Fruit fly (Drosophila melanogaster) whole organism, embryonic: ENCODE results near the gene scrib.

ENCODE experiments used
- Atf-2 ChIP-seq: fragments of 200-800 bp; sonication (Bioruptor generic); optimal IDR thresholded peaks from 2 replicates; lab custom pipeline; 2016; ENCODE audit warnings: missing biosample characterization, missing genetic modification characterization
- Bdp1 ChIP-seq: fragments of 200-800 bp; sonication (Bioruptor generic); optimal IDR thresholded peaks from 3 replicates; lab custom pipeline; 2016; ENCODE audit warnings: missing biosample characterization, missing genetic modification characterization
- CG10654 ChIP-seq: fragments of 200-800 bp; sonication (Bioruptor generic); optimal IDR thresholded peaks from 2 replicates; lab custom pipeline; 2016; ENCODE audit warnings: missing biosample characterization, missing genetic modification characterization
- CG11247 ChIP-seq: fragments of 200-800 bp; sonication (Bioruptor generic); IDR thresholded peaks from 2 replicates; pipeline ENCODE4 v1.3.6; 2022; ENCODE audit warnings: missing biosample characterization, missing genetic modification characterization
- CG11398 ChIP-seq: fragments of 200-800 bp; sonication (Bioruptor generic); optimal IDR thresholded peaks from 2 replicates; lab custom pipeline; 2016; ENCODE audit warnings: missing biosample characterization, missing genetic modification characterization
- CG12659 ChIP-seq: fragments of 200-800 bp; sonication (Bioruptor generic); optimal IDR thresholded peaks from 3 replicates; lab custom pipeline; 2017; ENCODE audit warnings: mild to moderate bottlenecking, missing biosample characterization, missing genetic modification reagents, missing genetic modification characterization
- CG15601 ChIP-seq: fragments of 200-800 bp; sonication (Bioruptor generic); optimal IDR thresholded peaks from 3 replicates; lab custom pipeline; 2019; ENCODE audit warnings: missing biosample characterization, mild to moderate bottlenecking, missing genetic modification characterization, moderate library complexity
- CG17802 ChIP-seq: fragments of 200-800 bp; sonication (Bioruptor generic); optimal IDR thresholded peaks from 2 replicates; lab custom pipeline; 2018; ENCODE audit warnings: missing biosample characterization, mild to moderate bottlenecking, missing genetic modification characterization, moderate library complexity
- CG4730 ChIP-seq: fragments of 200-800 bp; sonication (Bioruptor generic); IDR thresholded peaks from 2 replicates; pipeline ENCODE4 v1.3.6; 2022; ENCODE audit warnings: missing biosample characterization, missing genetic modification characterization
- CG5180 ChIP-seq: fragments of 200-800 bp; sonication (Bioruptor generic); optimal IDR thresholded peaks from 3 replicates; lab custom pipeline; 2017; ENCODE audit warnings: missing biosample characterization, missing genetic modification characterization, mild to moderate bottlenecking, moderate library complexity, missing genetic modification reagents
- CG6254 ChIP-seq: fragments of 200-800 bp; sonication (Bioruptor generic); optimal IDR thresholded peaks from 3 replicates; lab custom pipeline; 2017; ENCODE audit warnings: mild to moderate bottlenecking, missing biosample characterization, missing genetic modification reagents, missing genetic modification characterization
- CG7987 ChIP-seq: fragments of 200-800 bp; sonication (Bioruptor generic); optimal IDR thresholded peaks from 2 replicates; lab custom pipeline; 2018; ENCODE audit warnings: missing biosample characterization, mild to moderate bottlenecking, missing genetic modification characterization, moderate library complexity
- CG9437 ChIP-seq: fragments of 200-800 bp; sonication (Bioruptor generic); optimal IDR thresholded peaks from 2 replicates; lab custom pipeline; 2018; ENCODE audit warnings: missing biosample characterization, mild to moderate bottlenecking, missing genetic modification characterization
- CG9609 ChIP-seq: fragments of 200-800 bp; sonication (Bioruptor generic); optimal IDR thresholded peaks from 3 replicates; lab custom pipeline; 2016; ENCODE audit warnings: missing biosample characterization, missing genetic modification characterization
- CG9797 ChIP-seq: fragments of 200-800 bp; sonication (Bioruptor generic); optimal IDR thresholded peaks from 3 replicates; lab custom pipeline; 2018; ENCODE audit warnings: missing biosample characterization, mild to moderate bottlenecking, missing genetic modification characterization
- Dll ChIP-seq: fragments of 200-800 bp; sonication (Bioruptor generic); IDR thresholded peaks from 4 replicates; pipeline ENCODE4 v1.3.6; 2022; ENCODE audit warnings: missing biosample characterization, missing genetic modification characterization; ENCODE audit not compliant: partially characterized antibody
- Doc3 ChIP-seq: fragments of 200-800 bp; sonication (Bioruptor generic); IDR thresholded peaks from 3 replicates; pipeline ENCODE4 v1.3.6; 2022; ENCODE audit warnings: missing biosample characterization, missing genetic modification characterization; ENCODE audit not compliant: partially characterized antibody
- Elba2 ChIP-seq: fragments of 200-800 bp; sonication (Bioruptor generic); optimal IDR thresholded peaks from 3 replicates; lab custom pipeline; 2016; ENCODE audit warnings: missing biosample characterization, missing genetic modification characterization
- Ets97D ChIP-seq: fragments of 200-800 bp; sonication (Bioruptor generic); optimal IDR thresholded peaks from 3 replicates; lab custom pipeline; 2016; ENCODE audit warnings: missing biosample characterization, missing genetic modification characterization
- HLH3B ChIP-seq: fragments of 200-800 bp; sonication (Bioruptor generic); IDR thresholded peaks from 2 replicates; pipeline ENCODE4 v1.3.6; 2022; ENCODE audit warnings: missing biosample characterization, missing genetic modification characterization
- HLH54F ChIP-seq: fragments of 200-800 bp; sonication (Bioruptor generic); optimal IDR thresholded peaks from 3 replicates; lab custom pipeline; 2016; ENCODE audit warnings: missing biosample characterization, missing genetic modification characterization
- Hey ChIP-seq: fragments of 200-800 bp; sonication (Bioruptor generic); optimal IDR thresholded peaks from 3 replicates; lab custom pipeline; 2018; ENCODE audit warnings: missing biosample characterization, mild to moderate bottlenecking, missing genetic modification characterization
- Hr51 ChIP-seq, 2 experiments: fragments of 200-800 bp; sonication (Bioruptor generic); optimal IDR thresholded peaks; 2 replicates in 1 of 2; 3 replicates in 1 of 2; lab custom pipeline; 2016 to 2018; ENCODE audit warnings: missing biosample characterization in 2 of 2, missing genetic modification characterization in 2 of 2, mild to moderate bottlenecking in 1 of 2, moderate library complexity in 1 of 2
- Lpt ChIP-seq: fragments of >200 bp; optimal IDR thresholded peaks from 2 replicates; lab custom pipeline; 2018; ENCODE audit warnings: missing biosample characterization, missing genetic modification characterization
- Oli ChIP-seq: fragments of 200-800 bp; sonication (Bioruptor generic); optimal IDR thresholded peaks from 2 replicates; lab custom pipeline; 2018; ENCODE audit warnings: missing biosample characterization, mild to moderate bottlenecking, missing genetic modification characterization, moderate library complexity
- Opbp ChIP-seq: fragments of 200-800 bp; sonication (Bioruptor generic); IDR thresholded peaks from 3 replicates; pipeline ENCODE4 v1.3.6; 2022; ENCODE audit warnings: missing biosample characterization, missing genetic modification characterization; ENCODE audit not compliant: partially characterized antibody
- Pdp1 ChIP-seq, 2 experiments: fragments of 200-800 bp; sonication (Bioruptor generic); optimal IDR thresholded peaks; 3 replicates each; lab custom pipeline; 2016; ENCODE audit warnings: missing biosample characterization in 2 of 2, missing genetic modification characterization in 2 of 2, mild to moderate bottlenecking in 1 of 2, moderate library complexity in 1 of 2
- ab ChIP-seq: fragments of 200-800 bp; sonication (Bioruptor generic); optimal IDR thresholded peaks from 2 replicates; lab custom pipeline; 2016; ENCODE audit warnings: missing biosample characterization, missing genetic modification characterization
- ara ChIP-seq: fragments of 200-800 bp; sonication (Bioruptor generic); IDR thresholded peaks from 2 replicates; pipeline ENCODE4 v1.3.6; 2022; ENCODE audit warnings: missing biosample characterization, missing genetic modification characterization
- dan ChIP-seq: fragments of 200-800 bp; sonication (Bioruptor generic); IDR thresholded peaks from 2 replicates; pipeline ENCODE4 v1.3.6; 2022; ENCODE audit warnings: missing biosample characterization, missing genetic modification characterization
- dati ChIP-seq: fragments of 200-800 bp; sonication (Bioruptor generic); IDR thresholded peaks from 2 replicates; pipeline ENCODE4 v1.3.6; 2022; ENCODE audit warnings: missing biosample characterization, missing genetic modification characterization
- dmrt99B ChIP-seq: fragments of 200-800 bp; sonication (Bioruptor generic); optimal IDR thresholded peaks from 2 replicates; lab custom pipeline; 2018; ENCODE audit warnings: missing biosample characterization, mild to moderate bottlenecking, missing genetic modification characterization, moderate library complexity
- ems ChIP-seq: fragments of 200-800 bp; sonication (Bioruptor generic); optimal IDR thresholded peaks from 3 replicates; lab custom pipeline; 2016; ENCODE audit warnings: missing biosample characterization, missing genetic modification characterization
- ewg ChIP-seq: fragments of 200-800 bp; sonication (Bioruptor generic); optimal IDR thresholded peaks from 3 replicates; lab custom pipeline; 2017; ENCODE audit warnings: mild to moderate bottlenecking, missing biosample characterization, missing genetic modification reagents, missing genetic modification characterization
- gfzf ChIP-seq: fragments of 200-800 bp; sonication (Bioruptor generic); optimal IDR thresholded peaks from 2 replicates; lab custom pipeline; 2016; ENCODE audit warnings: missing biosample characterization, mild to moderate bottlenecking, missing genetic modification characterization, moderate library complexity
- hb ChIP-seq: fragments of 200-800 bp; sonication (Bioruptor generic); IDR thresholded peaks from 3 replicates; pipeline ENCODE4 v1.3.6; 2022; ENCODE audit warnings: missing biosample characterization, missing genetic modification characterization; ENCODE audit not compliant: partially characterized antibody
- jing ChIP-seq: fragments of 200-800 bp; sonication (Bioruptor generic); optimal IDR thresholded peaks from 2 replicates; lab custom pipeline; 2018; ENCODE audit warnings: missing biosample characterization, mild to moderate bottlenecking, missing genetic modification characterization
- kah ChIP-seq: fragments of 200-800 bp; sonication (Bioruptor generic); optimal IDR thresholded peaks from 2 replicates; lab custom pipeline; 2018; ENCODE audit warnings: missing biosample characterization, mild to moderate bottlenecking, missing genetic modification characterization
- nau ChIP-seq: fragments of 200-800 bp; sonication (Bioruptor generic); optimal IDR thresholded peaks from 3 replicates; lab custom pipeline; 2017; ENCODE audit warnings: missing biosample characterization, mild to moderate bottlenecking, missing genetic modification characterization, missing genetic modification reagents
- otp ChIP-seq: fragments of 200-800 bp; sonication (Bioruptor generic); IDR thresholded peaks from 3 replicates; pipeline ENCODE4, ENCODE4 v1.3.6; 2022; ENCODE audit warnings: missing biosample characterization, missing genetic modification characterization
- pho ChIP-seq: fragments of 200-800 bp; sonication (Bioruptor generic); optimal IDR thresholded peaks from 2 replicates; lab custom pipeline; 2016; ENCODE audit warnings: missing biosample characterization, missing genetic modification characterization
- repo ChIP-seq: fragments of 200-800 bp; sonication (Bioruptor generic); optimal IDR thresholded peaks from 2 replicates; lab custom pipeline; 2016; ENCODE audit warnings: missing biosample characterization, missing genetic modification characterization
- rib ChIP-seq: fragments of 200-800 bp; sonication (Bioruptor generic); IDR thresholded peaks from 2 replicates; pipeline ENCODE4 v1.3.6; 2022; ENCODE audit warnings: missing biosample characterization, missing genetic modification characterization
- row ChIP-seq: fragments of 200-800 bp; sonication (Bioruptor generic); IDR thresholded peaks from 3 replicates; pipeline ENCODE4 v1.3.6; 2022; ENCODE audit warnings: missing biosample characterization, missing genetic modification characterization
- ssp ChIP-seq: fragments of 200-800 bp; sonication (Bioruptor generic); IDR thresholded peaks from 2 replicates; pipeline ENCODE4 v1.3.6; 2022; ENCODE audit warnings: missing biosample characterization, missing genetic modification characterization
- sug ChIP-seq: fragments of 200-800 bp; optimal IDR thresholded peaks from 2 replicates; lab custom pipeline; 2019; ENCODE audit warnings: missing biosample characterization, mild to moderate bottlenecking, missing genetic modification characterization, moderate library complexity
- trh ChIP-seq: fragments of 200-800 bp; sonication (Bioruptor generic); optimal IDR thresholded peaks from 2 replicates; lab custom pipeline; 2016; ENCODE audit warnings: missing biosample characterization, missing genetic modification characterization
- vvl ChIP-seq: fragments of 200-800 bp; sonication (Bioruptor generic); IDR thresholded peaks from 2 replicates; pipeline ENCODE4 v1.3.6; 2022; ENCODE audit warnings: missing biosample characterization, missing genetic modification characterization
- zen2 ChIP-seq: fragments of 200-800 bp; sonication (Bioruptor generic); IDR thresholded peaks from 3 replicates; pipeline ENCODE4 v1.3.6; 2022; ENCODE audit warnings: missing biosample characterization, missing genetic modification characterization; ENCODE audit not compliant: partially characterized antibody

The scrib gene

dm6 chr3R:26557532-26558244 is 21.5 kb downstream of the scrib start (continued):
- TF ChIP-seq CG11247 (GFP tag; lab: Robert Waterston, UW) = peak; percentile 72
- no peak for TF ChIP-seq CG6254 (GFP tag; lab: Kevin White, UChicago)
- no peak for TF ChIP-seq gfzf (GFP tag; lab: Kevin White, UChicago)
- TF ChIP-seq Ets97D (GFP tag; lab: Kevin White, UChicago) = no peak
- TF ChIP-seq CG10654 (GFP tag; lab: Kevin White, UChicago) = peak; percentile 49
- peak; percentile 60 for TF ChIP-seq CG9437 (GFP tag; lab: Kevin White, UChicago)
- TF ChIP-seq dan (GFP tag; lab: Robert Waterston, UW) = no peak
- TF ChIP-seq Elba2 (GFP tag; lab: Kevin White, UChicago) = no peak
- TF ChIP-seq Hr51 (GFP tag; optimal IDR thresholded peaks at IDR 0.05; lab: Kevin White, UChicago) = peak; percentile 38 to 81
- peak; percentile 63 for TF ChIP-seq CG4730
- peak; percentile 52 for TF ChIP-seq Bdp1 (GFP tag; lab: Kevin White, UChicago)
- no peak for TF ChIP-seq Dll (GFP tag; lab: Robert Waterston, UW)
- TF ChIP-seq kah (GFP tag; lab: Kevin White, UChicago) = peak; percentile 22
- TF ChIP-seq Pdp1 (GFP tag; optimal IDR thresholded peaks at IDR 0.05; lab: Kevin White, UChicago) = peak; percentile 65 to 71
- peak; percentile 74 for TF ChIP-seq rib
- peak; percentile 80 for TF ChIP-seq CG12659 (GFP tag; lab: Kevin White, UChicago)
- TF ChIP-seq CG7987 (GFP tag; lab: Kevin White, UChicago) = peak; percentile 28
- no peak for TF ChIP-seq jing (GFP tag; lab: Kevin White, UChicago)
- TF ChIP-seq trh = no peak
- TF ChIP-seq vvl (GFP tag; lab: Robert Waterston, UW) = peak; percentile 93
- peak; percentile 81 for TF ChIP-seq ems (GFP tag; lab: Kevin White, UChicago)
- TF ChIP-seq otp (GFP tag; lab: Robert Waterston, UW) = 0 out of 3 replicates have a peak, but pooled peaks have one; percentile 44
- TF ChIP-seq row (GFP tag; lab: Robert Waterston, UW) = peak; percentile 93
- TF ChIP-seq Doc3 (GFP tag; lab: Robert Waterston, UW) = no peak
- peak; percentile 78 for TF ChIP-seq dmrt99B (tag; lab: Kevin White, UChicago)
- peak; percentile 74 for TF ChIP-seq ara (GFP tag; lab: Robert Waterston, UW)
- TF ChIP-seq dati = peak; percentile 70
- peak; percentile 25 for TF ChIP-seq repo (GFP tag; lab: Kevin White, UChicago)
- peak; percentile 11 for TF ChIP-seq CG15601
- TF ChIP-seq CG9797 (GFP tag; lab: Kevin White, UChicago) = no peak
- TF ChIP-seq Lpt (GFP tag; lab: Kevin White, UChicago) = no peak
- peak; percentile 60 for TF ChIP-seq sug
- peak; percentile 28 for TF ChIP-seq ewg
- no peak for TF ChIP-seq CG11398 (GFP tag; lab: Kevin White, UChicago)
- peak; percentile 32 for TF ChIP-seq CG5180 (GFP tag; lab: Kevin White, UChicago)
- peak; percentile 74 for TF ChIP-seq CG9609 (GFP tag; lab: Kevin White, UChicago)
- peak; percentile 43; the same call in 1 of the 2 replicates for TF ChIP-seq ssp (GFP tag; lab: Robert Waterston, UW)
- TF ChIP-seq Hey = no peak
- TF ChIP-seq zen2 (GFP tag; lab: Robert Waterston, UW) = no peak
- TF ChIP-seq Atf-2 (GFP tag; lab: Kevin White, UChicago) = peak; percentile 59
- peak; percentile 78 for TF ChIP-seq HLH3B (GFP tag; lab: Robert Waterston, UW)
- TF ChIP-seq HLH54F (GFP tag; lab: Kevin White, UChicago) = peak; percentile 77
- TF ChIP-seq ab (GFP tag; lab: Kevin White, UChicago) = peak; percentile 70
- peak; percentile 79 for TF ChIP-seq pho (GFP tag; lab: Kevin White, UChicago)
- peak; percentile 38 for TF ChIP-seq nau (GFP tag; lab: Kevin White, UChicago)
- no peak for TF ChIP-seq Opbp (GFP tag; lab: Robert Waterston, UW)
- TF ChIP-seq hb (GFP tag; lab: Robert Waterston, UW) = no peak
- no peak for TF ChIP-seq CG17802 (tag; lab: Kevin White, UChicago)
- peak; percentile 80 for TF ChIP-seq Oli
